Worm (Caenorhabditis elegans) whole organism, midembryonic: ENCODE results near the gene aqp-3.

Experiments
- T22C8.4 ChIP-seq: fragments of 200-800 bp; sonication (Bioruptor generic); IDR thresholded peaks from 2 replicates; pipeline ENCODE4 v1.3.6; 2022; ENCODE audit warnings: missing genetic modification characterization, missing compliant biosample characterization
- flt-1 ChIP-seq: fragments of 200-800 bp; sonication (Bioruptor generic); IDR thresholded peaks from 2 replicates; pipeline ENCODE4 v1.3.6; 2022; ENCODE audit warnings: missing genetic modification characterization, missing compliant biosample characterization
- klf-2 ChIP-seq: fragments of 200-800 bp; sonication (Bioruptor generic); conservative IDR thresholded peaks from 2 replicates; pipeline ENCODE4 v1.3.6; 2022; ENCODE audit warnings: missing genetic modification reagents, missing genetic modification characterization, missing compliant biosample characterization
- med-1 ChIP-seq: sonication (generic microtip); optimal IDR thresholded peaks from 2 replicates; lab custom pipeline; 2017; ENCODE audit warnings: missing genetic modification characterization, mild to moderate bottlenecking, missing compliant biosample characterization, antibody characterized with exemption, missing genetic modification reagents; ENCODE audit not compliant: insufficient read depth
- ref-1 ChIP-seq: fragments of 200-800 bp; sonication (Bioruptor generic); conservative IDR thresholded peaks from 2 replicates; pipeline ENCODE4 v1.3.6; 2022; ENCODE audit warnings: missing genetic modification reagents, missing genetic modification characterization, missing compliant biosample characterization
- ztf-23 ChIP-seq: fragments of 200-800 bp; sonication (Bioruptor generic); IDR thresholded peaks from 2 replicates; pipeline ENCODE4 v1.3.6; 2022; ENCODE audit warnings: missing genetic modification reagents, missing genetic modification characterization, missing compliant biosample characterization
- ztf-29 ChIP-seq: fragments of 200-800 bp; sonication (Bioruptor generic); IDR thresholded peaks from 2 replicates; pipeline ENCODE4 v1.3.6; 2022; ENCODE audit warnings: missing genetic modification reagents, missing genetic modification characterization, missing compliant biosample characterization

- no peak for TF ChIP-seq ztf-29 (GFP tag; lab: Robert Waterston, UW)
- TF ChIP-seq med-1 (GFP tag; lab: Kevin White, UChicago) = no peak
- TF ChIP-seq flt-1 (GFP tag; lab: Robert Waterston, UW) = no peak
- no peak for TF ChIP-seq ref-1 (GFP tag; lab: Robert Waterston, UW)
- TF ChIP-seq klf-2 (GFP tag; lab: Robert Waterston, UW) = no peak
- TF ChIP-seq ztf-23 = no peak
- no peak for TF ChIP-seq T22C8.4
These were observed 43.7 kb upstream of the aqp-3 start for ce11 chrIV:11009928-11010327.
